Fruit fly (Drosophila melanogaster) whole organism, prepupa: ENCODE results near the gene sno.

Experiments used
- Blimp-1 ChIP-seq: fragments of 200-800 bp; sonication (Bioruptor generic); optimal IDR thresholded peaks from 3 replicates; lab custom pipeline; 2017; ENCODE audit warnings: missing biosample characterization, missing genetic modification characterization, mild to moderate bottlenecking, moderate library complexity, missing genetic modification reagents
- CG10631 ChIP-seq: fragments of 200-800 bp; sonication (Bioruptor generic); optimal IDR thresholded peaks from 2 replicates; lab custom pipeline; 2016; ENCODE audit warnings: missing biosample characterization, missing genetic modification characterization
- CG11294 ChIP-seq: fragments of 200-800 bp; sonication (Bioruptor generic); IDR thresholded peaks from 2 replicates; pipeline ENCODE4 v1.3.6; 2022; ENCODE audit warnings: missing biosample characterization, missing genetic modification characterization
- CG11762 ChIP-seq: fragments of 200-800 bp; sonication (Bioruptor generic); optimal IDR thresholded peaks from 3 replicates; lab custom pipeline; 2016; ENCODE audit warnings: missing biosample characterization, missing genetic modification characterization; ENCODE audit not compliant: insufficient read depth
- CG11902 ChIP-seq: fragments of 200-800 bp; sonication (Bioruptor generic); optimal IDR thresholded peaks from 3 replicates; lab custom pipeline; 2016; ENCODE audit warnings: missing biosample characterization, missing genetic modification characterization
- CG15336 ChIP-seq: fragments of 200-800 bp; sonication (Bioruptor generic); IDR thresholded peaks from 2 replicates; pipeline ENCODE4 v1.3.6; 2022; ENCODE audit warnings: missing biosample characterization, missing genetic modification characterization
- CG1621 ChIP-seq: fragments of 200-800 bp; sonication (Bioruptor generic); optimal IDR thresholded peaks from 3 replicates; lab custom pipeline; 2018; ENCODE audit warnings: missing biosample characterization, mild to moderate bottlenecking, missing genetic modification characterization
- CG3032 ChIP-seq: fragments of 200-800 bp; optimal IDR thresholded peaks from 2 replicates; lab custom pipeline; 2019; ENCODE audit warnings: missing biosample characterization, mild to moderate bottlenecking, missing genetic modification characterization, moderate library complexity
- CG32006 ChIP-seq: fragments of 200-800 bp; sonication (Bioruptor generic); optimal IDR thresholded peaks from 3 replicates; lab custom pipeline; 2017; ENCODE audit warnings: missing biosample characterization, mild to moderate bottlenecking, missing genetic modification characterization
- CG34406 ChIP-seq: fragments of 200-800 bp; sonication (Bioruptor generic); optimal IDR thresholded peaks from 3 replicates; lab custom pipeline; 2016; ENCODE audit warnings: missing biosample characterization, missing genetic modification characterization
- CG3919 ChIP-seq: fragments of 200-800 bp; sonication (Bioruptor generic); optimal IDR thresholded peaks from 3 replicates; lab custom pipeline; 2016; ENCODE audit warnings: missing biosample characterization, missing genetic modification characterization
- CG4318 ChIP-seq: fragments of 200-800 bp; sonication (Bioruptor generic); optimal IDR thresholded peaks from 3 replicates; lab custom pipeline; 2017; ENCODE audit warnings: missing biosample characterization, mild to moderate bottlenecking, missing genetic modification characterization
- CG6163 ChIP-seq: fragments of 200-800 bp; sonication (Bioruptor generic); IDR thresholded peaks from 3 replicates; pipeline ENCODE4 v1.3.6; 2022; ENCODE audit warnings: missing biosample characterization, missing genetic modification characterization
- CG6276 ChIP-seq: fragments of 200-800 bp; sonication (Bioruptor generic); optimal IDR thresholded peaks from 2 replicates; lab custom pipeline; 2017; ENCODE audit warnings: missing biosample characterization, mild to moderate bottlenecking, missing genetic modification characterization
- CG6792 ChIP-seq: fragments of 200-800 bp; sonication (Bioruptor generic); optimal IDR thresholded peaks from 3 replicates; lab custom pipeline; 2016; ENCODE audit warnings: missing biosample characterization, missing genetic modification characterization
- CG7368 ChIP-seq: fragments of 200-800 bp; sonication (Bioruptor generic); optimal IDR thresholded peaks from 3 replicates; lab custom pipeline; 2016; ENCODE audit warnings: missing biosample characterization, missing genetic modification characterization
- CG8119 ChIP-seq: fragments of 200-800 bp; sonication (Bioruptor generic); IDR thresholded peaks from 3 replicates; pipeline ENCODE4 v1.3.6; 2022; ENCODE audit warnings: missing biosample characterization, missing genetic modification characterization
- CG9139 ChIP-seq: fragments of 200-800 bp; sonication (Bioruptor generic); optimal IDR thresholded peaks from 3 replicates; lab custom pipeline; 2017; ENCODE audit warnings: missing biosample characterization, mild to moderate bottlenecking, missing genetic modification characterization
- Eip75B ChIP-seq: fragments of 200-800 bp; sonication (Bioruptor generic); optimal IDR thresholded peaks from 3 replicates; lab custom pipeline; 2016; ENCODE audit warnings: missing biosample characterization, missing genetic modification characterization
- Eip78C ChIP-seq: fragments of 200-800 bp; sonication (Bioruptor generic); peaks from one replicate; lab custom pipeline; 2016; ENCODE audit warnings: missing biosample characterization, missing genetic modification characterization
- Ets21C ChIP-seq: fragments of 200-800 bp; sonication (Bioruptor generic); optimal IDR thresholded peaks from 3 replicates; lab custom pipeline; 2016; ENCODE audit warnings: missing biosample characterization, missing genetic modification characterization
- Ets96B ChIP-seq: fragments of 200-800 bp; optimal IDR thresholded peaks from 2 replicates; lab custom pipeline; 2019; ENCODE audit warnings: missing biosample characterization, mild to moderate bottlenecking, missing genetic modification characterization, moderate library complexity
- Hr38 ChIP-seq: sonication (Bioruptor generic); optimal IDR thresholded peaks from 2 replicates; lab custom pipeline; 2016; ENCODE audit warnings: missing biosample characterization, missing genetic modification characterization
- Hr39 ChIP-seq: fragments of 200-800 bp; sonication (Bioruptor generic); optimal IDR thresholded peaks from 2 replicates; lab custom pipeline; 2016; ENCODE audit warnings: missing biosample characterization, missing genetic modification characterization
- Lpt ChIP-seq: fragments of 200-800 bp; sonication (Bioruptor generic); optimal IDR thresholded peaks from 3 replicates; lab custom pipeline; 2016; ENCODE audit warnings: missing biosample characterization, missing genetic modification characterization
- Met ChIP-seq: fragments of 200-800 bp; sonication (Bioruptor generic); optimal IDR thresholded peaks from 3 replicates; lab custom pipeline; 2016; ENCODE audit warnings: missing biosample characterization, missing genetic modification characterization
- Smox ChIP-seq: fragments of 200-800 bp; sonication (Bioruptor generic); optimal IDR thresholded peaks from 3 replicates; lab custom pipeline; 2016; ENCODE audit warnings: missing biosample characterization, missing genetic modification characterization
- Sox14 ChIP-seq: fragments of 200-800 bp; sonication (Bioruptor generic); optimal IDR thresholded peaks from 3 replicates; lab custom pipeline; 2016; ENCODE audit warnings: missing biosample characterization, missing genetic modification characterization
- cyc ChIP-seq: fragments of 200-800 bp; sonication (Bioruptor generic); optimal IDR thresholded peaks from 3 replicates; lab custom pipeline; 2016; ENCODE audit warnings: missing biosample characterization, missing genetic modification characterization
- dac ChIP-seq: fragments of 200-800 bp; sonication (Bioruptor generic); optimal IDR thresholded peaks from 2 replicates; lab custom pipeline; 2017; ENCODE audit warnings: missing biosample characterization, mild to moderate bottlenecking, missing genetic modification characterization
- eg ChIP-seq: fragments of 200-800 bp; sonication (Bioruptor generic); IDR thresholded peaks from 3 replicates; pipeline ENCODE4 v1.3.6; 2022; ENCODE audit warnings: missing biosample characterization, missing genetic modification characterization
- lz ChIP-seq: fragments of 200-800 bp; sonication (Bioruptor generic); optimal IDR thresholded peaks from 3 replicates; lab custom pipeline; 2016; ENCODE audit warnings: missing biosample characterization, missing genetic modification characterization
- net ChIP-seq: fragments of 200-800 bp; sonication (Bioruptor generic); optimal IDR thresholded peaks from 3 replicates; lab custom pipeline; 2016; ENCODE audit warnings: missing biosample characterization, missing genetic modification characterization
- salr ChIP-seq, 2 experiments: fragments of 200-800 bp; sonication (Bioruptor generic); optimal IDR thresholded peaks; 3 replicates each; lab custom pipeline; 2016 to 2018; ENCODE audit warnings: missing biosample characterization in 2 of 2, missing genetic modification characterization in 2 of 2, mild to moderate bottlenecking in 1 of 2
- spab ChIP-seq: fragments of 200-800 bp; sonication (Bioruptor generic); optimal IDR thresholded peaks from 2 replicates; lab custom pipeline; 2017; ENCODE audit warnings: missing biosample characterization, mild to moderate bottlenecking, missing genetic modification characterization, missing genetic modification reagents
- svp ChIP-seq: fragments of 200-800 bp; sonication (Bioruptor generic); peaks from one replicate; lab custom pipeline; 2016; ENCODE audit warnings: missing biosample characterization, missing genetic modification characterization
- vri ChIP-seq: fragments of 200-800 bp; sonication (Bioruptor generic); optimal IDR thresholded peaks from 3 replicates; lab custom pipeline; 2016; ENCODE audit warnings: missing biosample characterization, mild to moderate bottlenecking, missing genetic modification characterization

Gene sno

DNA sequence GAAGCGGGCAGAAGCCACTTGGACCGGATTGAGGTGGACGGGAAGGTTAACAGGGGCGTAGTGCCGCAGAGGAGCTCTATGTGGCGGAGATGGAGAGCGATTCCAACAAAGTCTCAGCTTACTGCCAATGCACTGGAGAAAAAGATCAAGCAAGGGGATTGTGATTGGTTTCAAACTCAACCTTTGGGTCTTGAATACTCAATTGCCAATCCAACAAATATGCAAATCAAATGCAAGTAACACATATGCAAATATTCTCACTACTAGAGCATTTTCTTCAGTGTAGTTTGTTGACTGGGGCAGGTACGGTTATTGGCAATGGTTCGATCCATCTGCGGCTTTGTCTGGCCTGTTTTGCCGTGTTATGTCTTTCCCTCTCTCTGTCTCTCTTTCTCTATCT, 39.8 kb upstream of the sno start (continued):
- TF ChIP-seq CG7368 (GFP tag; lab: Kevin White, UChicago) (peak; percentile 97), Eip75B (GFP tag; lab: Kevin White, UChicago) (peak; percentile 96), Ets21C (GFP tag; lab: Kevin White, UChicago) (peak; percentile 88), Blimp-1 (GFP tag; lab: Kevin White, UChicago) (peak; percentile 78), Lpt (GFP tag; lab: Kevin White, UChicago) (peak; percentile 97), CG6163 (GFP tag; lab: Robert Waterston, UW) (peak; percentile 97), CG34406 (GFP tag; lab: Kevin White, UChicago) (peak; percentile 90), CG10631 (peak; percentile 94), Met (GFP tag; lab: Kevin White, UChicago) (peak; percentile 94), Eip78C (GFP tag; lab: Kevin White, UChicago) (peak; percentile 98), CG3032 (tag; lab: Kevin White, UChicago) (peak; percentile 93), svp (peak; percentile 96), dac (GFP tag; lab: Kevin White, UChicago) (peak; percentile 92), Sox14 (GFP tag; lab: Kevin White, UChicago) (peak; percentile 95), vri (GFP tag; lab: Kevin White, UChicago) (peak; percentile 92), spab (GFP tag; lab: Kevin White, UChicago) (peak; percentile 91), CG4318 (GFP tag; lab: Kevin White, UChicago) (peak; percentile 92), Ets96B (peak; percentile 94), CG6792 (GFP tag; lab: Kevin White, UChicago) (peak; percentile 95)

DNA sequence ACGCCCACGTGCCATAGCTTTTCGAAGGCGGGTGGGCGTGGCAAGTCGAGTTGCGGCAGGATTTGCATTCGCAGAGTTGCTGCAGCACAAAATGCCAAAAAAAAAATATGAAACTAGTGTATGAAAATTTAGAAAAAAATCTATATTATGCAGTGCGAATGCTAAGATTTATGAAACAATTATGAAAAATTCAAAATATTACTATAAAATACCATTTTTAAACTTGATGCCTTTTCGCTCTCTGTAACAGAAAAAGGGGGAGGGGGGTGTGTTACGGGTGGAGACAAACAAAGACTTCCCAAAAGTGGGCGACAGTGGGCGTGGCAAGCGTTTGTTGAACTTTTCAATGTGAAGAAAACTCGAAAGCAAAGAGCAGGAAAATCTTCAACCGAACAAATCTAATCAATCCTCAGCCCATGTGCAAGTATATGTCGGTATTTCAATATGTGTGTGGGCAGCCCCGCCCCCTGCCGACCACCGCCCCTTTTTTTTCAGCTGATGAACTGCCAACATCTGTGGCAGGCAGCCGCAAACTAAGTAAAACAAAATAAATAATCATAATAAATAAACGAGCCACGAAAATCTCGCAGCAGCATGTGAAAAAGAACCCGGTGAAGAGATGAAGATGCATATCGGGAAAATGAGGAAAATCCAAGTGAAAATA, 38.4 kb upstream of the sno start:
- 0 out of 3 replicates have a peak, but pooled peaks have one; percentile 9 for TF ChIP-seq eg (GFP tag; lab: Robert Waterston, UW)
- TF ChIP-seq Eip78C (GFP tag; lab: Kevin White, UChicago), result peak; percentile 7
- TF ChIP-seq CG6276 (GFP tag; lab: Kevin White, UChicago), result no peak
- TF ChIP-seq CG8119 (GFP tag; lab: Robert Waterston, UW), result peak; percentile 32; the same call in 1 of the 3 replicates
- TF ChIP-seq salr (GFP tag; optimal IDR thresholded peaks at IDR 0.05; lab: Kevin White, UChicago), result no peak
- TF ChIP-seq CG15336 (GFP tag; lab: Robert Waterston, UW), result peak; percentile 49
- peak; percentile 62 for TF ChIP-seq CG32006 (GFP tag; lab: Kevin White, UChicago)
- no peak for TF ChIP-seq Blimp-1 (GFP tag; lab: Kevin White, UChicago)
- peak; percentile 20 for TF ChIP-seq svp
- TF ChIP-seq CG6163 (GFP tag; lab: Robert Waterston, UW), result 0 out of 3 replicates have a peak, but pooled peaks have one; percentile 11

DNA sequence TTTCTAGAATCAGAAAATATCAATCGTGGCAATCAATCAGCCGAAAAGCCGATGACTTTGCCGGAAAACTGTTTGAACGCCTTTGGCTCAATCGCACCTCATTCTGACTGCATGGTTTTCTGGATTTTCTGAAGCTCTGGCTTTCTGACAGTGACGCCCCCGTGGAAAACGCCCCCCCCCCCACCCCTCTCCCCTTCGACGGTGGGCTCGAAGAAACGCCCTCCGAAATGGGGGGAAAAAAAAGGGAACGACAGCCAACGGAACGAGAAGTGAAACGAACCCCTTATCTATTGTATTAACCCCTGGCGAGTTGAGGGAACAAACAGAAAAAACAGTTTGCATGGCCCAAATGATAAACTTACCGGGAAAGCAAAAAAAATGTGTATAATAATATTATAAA, 37.0 kb upstream of the sno start:
- TF ChIP-seq CG9139 (GFP tag; lab: Kevin White, UChicago) (no peak), CG3919 (no peak), spab (GFP tag; lab: Kevin White, UChicago) (no peak), dac (GFP tag; lab: Kevin White, UChicago) (no peak), Eip75B (GFP tag; lab: Kevin White, UChicago) (no peak), CG11902 (GFP tag; lab: Kevin White, UChicago) (no peak), Lpt (GFP tag; lab: Kevin White, UChicago) (no peak), Smox (GFP tag; lab: Kevin White, UChicago) (no peak), Hr39 (GFP tag; lab: Kevin White, UChicago) (no peak), CG3032 (tag; lab: Kevin White, UChicago) (no peak), CG11762 (GFP tag; lab: Kevin White, UChicago) (no peak), net (no peak), CG1621 (tag; lab: Kevin White, UChicago) (no peak), CG6792 (GFP tag; lab: Kevin White, UChicago) (no peak), Hr38 (no peak), Ets96B (no peak), lz (GFP tag; lab: Kevin White, UChicago) (no peak), CG15336 (GFP tag; lab: Robert Waterston, UW) (no peak), CG11294 (GFP tag; lab: Robert Waterston, UW) (no peak), cyc (no peak)
